Fruit fly (Drosophila melanogaster) whole organism, prepupa: ENCODE measurements around the gene CG33124.

Source experiments
- CG10631 ChIP-seq: fragments of 200-800 bp; sonication (Bioruptor generic); optimal IDR thresholded peaks from 2 replicates; lab custom pipeline; 2016; ENCODE audit warnings: missing biosample characterization, missing genetic modification characterization
- CG10669 ChIP-seq: fragments of 200-800 bp; sonication (Bioruptor generic); optimal IDR thresholded peaks from 3 replicates; lab custom pipeline; 2018; ENCODE audit warnings: missing biosample characterization, mild to moderate bottlenecking, missing genetic modification characterization, moderate library complexity
- CG11294 ChIP-seq: fragments of 200-800 bp; sonication (Bioruptor generic); IDR thresholded peaks from 2 replicates; pipeline ENCODE4 v1.3.6; 2022; ENCODE audit warnings: missing biosample characterization, missing genetic modification characterization
- CG11902 ChIP-seq: fragments of 200-800 bp; sonication (Bioruptor generic); optimal IDR thresholded peaks from 3 replicates; lab custom pipeline; 2016; ENCODE audit warnings: missing biosample characterization, missing genetic modification characterization
- CG1621 ChIP-seq: fragments of 200-800 bp; sonication (Bioruptor generic); optimal IDR thresholded peaks from 3 replicates; lab custom pipeline; 2018; ENCODE audit warnings: missing biosample characterization, mild to moderate bottlenecking, missing genetic modification characterization
- CG16779 ChIP-seq: fragments of 200-800 bp; sonication (Bioruptor generic); optimal IDR thresholded peaks from 3 replicates; lab custom pipeline; 2017; ENCODE audit warnings: missing biosample characterization, mild to moderate bottlenecking, missing genetic modification characterization
- CG3032 ChIP-seq: fragments of 200-800 bp; optimal IDR thresholded peaks from 2 replicates; lab custom pipeline; 2019; ENCODE audit warnings: missing biosample characterization, mild to moderate bottlenecking, missing genetic modification characterization, moderate library complexity
- CG31627 ChIP-seq: fragments of 200-800 bp; sonication (Bioruptor generic); optimal IDR thresholded peaks from 3 replicates; lab custom pipeline; 2016; ENCODE audit warnings: missing biosample characterization, missing genetic modification characterization
- CG32006 ChIP-seq: fragments of 200-800 bp; sonication (Bioruptor generic); optimal IDR thresholded peaks from 3 replicates; lab custom pipeline; 2017; ENCODE audit warnings: missing biosample characterization, mild to moderate bottlenecking, missing genetic modification characterization
- CG34406 ChIP-seq: fragments of 200-800 bp; sonication (Bioruptor generic); optimal IDR thresholded peaks from 3 replicates; lab custom pipeline; 2016; ENCODE audit warnings: missing biosample characterization, missing genetic modification characterization
- CG3919 ChIP-seq: fragments of 200-800 bp; sonication (Bioruptor generic); optimal IDR thresholded peaks from 3 replicates; lab custom pipeline; 2016; ENCODE audit warnings: missing biosample characterization, missing genetic modification characterization
- CG6163 ChIP-seq: fragments of 200-800 bp; sonication (Bioruptor generic); IDR thresholded peaks from 3 replicates; pipeline ENCODE4 v1.3.6; 2022; ENCODE audit warnings: missing biosample characterization, missing genetic modification characterization
- CG6276 ChIP-seq: fragments of 200-800 bp; sonication (Bioruptor generic); optimal IDR thresholded peaks from 2 replicates; lab custom pipeline; 2017; ENCODE audit warnings: missing biosample characterization, mild to moderate bottlenecking, missing genetic modification characterization
- CG6808 ChIP-seq: fragments of 200-800 bp; sonication (Bioruptor generic); optimal IDR thresholded peaks from 3 replicates; lab custom pipeline; 2017; ENCODE audit warnings: missing biosample characterization, missing genetic modification characterization, mild to moderate bottlenecking, moderate library complexity, missing genetic modification reagents
- CG6854 ChIP-seq: fragments of 200-800 bp; sonication (Bioruptor generic); optimal IDR thresholded peaks from 2 replicates; lab custom pipeline; 2017; ENCODE audit warnings: missing biosample characterization, mild to moderate bottlenecking, missing genetic modification characterization
- CG8119 ChIP-seq: fragments of 200-800 bp; sonication (Bioruptor generic); IDR thresholded peaks from 3 replicates; pipeline ENCODE4 v1.3.6; 2022; ENCODE audit warnings: missing biosample characterization, missing genetic modification characterization
- CG8319 ChIP-seq: fragments of 200-800 bp; sonication (Bioruptor generic); optimal IDR thresholded peaks from 3 replicates; lab custom pipeline; 2016; ENCODE audit warnings: missing biosample characterization, missing genetic modification characterization
- CG8632 ChIP-seq: fragments of 200-800 bp; sonication (Bioruptor generic); optimal IDR thresholded peaks from 3 replicates; lab custom pipeline; 2016; ENCODE audit warnings: missing biosample characterization, missing genetic modification characterization
- CG9139 ChIP-seq: fragments of 200-800 bp; sonication (Bioruptor generic); optimal IDR thresholded peaks from 3 replicates; lab custom pipeline; 2017; ENCODE audit warnings: missing biosample characterization, mild to moderate bottlenecking, missing genetic modification characterization
- Eip75B ChIP-seq: fragments of 200-800 bp; sonication (Bioruptor generic); optimal IDR thresholded peaks from 3 replicates; lab custom pipeline; 2016; ENCODE audit warnings: missing biosample characterization, missing genetic modification characterization
- Eip78C ChIP-seq: fragments of 200-800 bp; sonication (Bioruptor generic); peaks from one replicate; lab custom pipeline; 2016; ENCODE audit warnings: missing biosample characterization, missing genetic modification characterization
- Eip93F ChIP-seq: fragments of 200-800 bp; sonication (Bioruptor generic); optimal IDR thresholded peaks from 2 replicates; lab custom pipeline; 2016; ENCODE audit warnings: missing biosample characterization, mild to moderate bottlenecking, missing genetic modification characterization
- Ets21C ChIP-seq: fragments of 200-800 bp; sonication (Bioruptor generic); optimal IDR thresholded peaks from 3 replicates; lab custom pipeline; 2016; ENCODE audit warnings: missing biosample characterization, missing genetic modification characterization
- Gug ChIP-seq: fragments of 200-800 bp; sonication (Bioruptor generic); IDR thresholded peaks from 2 replicates; pipeline ENCODE4 v1.3.6; 2022; ENCODE audit warnings: missing biosample characterization, missing genetic modification characterization
- Hr38 ChIP-seq: sonication (Bioruptor generic); optimal IDR thresholded peaks from 2 replicates; lab custom pipeline; 2016; ENCODE audit warnings: missing biosample characterization, missing genetic modification characterization
- Hr39 ChIP-seq: fragments of 200-800 bp; sonication (Bioruptor generic); optimal IDR thresholded peaks from 2 replicates; lab custom pipeline; 2016; ENCODE audit warnings: missing biosample characterization, missing genetic modification characterization
- Hr4 ChIP-seq: fragments of 200-800 bp; sonication (Bioruptor generic); optimal IDR thresholded peaks from 3 replicates; lab custom pipeline; 2016; ENCODE audit warnings: missing biosample characterization, missing genetic modification characterization
- OdsH ChIP-seq: fragments of 200-800 bp; sonication (Bioruptor generic); optimal IDR thresholded peaks from 3 replicates; lab custom pipeline; 2016; ENCODE audit warnings: missing biosample characterization, missing genetic modification characterization
- Smox ChIP-seq: fragments of 200-800 bp; sonication (Bioruptor generic); optimal IDR thresholded peaks from 3 replicates; lab custom pipeline; 2016; ENCODE audit warnings: missing biosample characterization, missing genetic modification characterization
- Sox14 ChIP-seq: fragments of 200-800 bp; sonication (Bioruptor generic); optimal IDR thresholded peaks from 3 replicates; lab custom pipeline; 2016; ENCODE audit warnings: missing biosample characterization, missing genetic modification characterization
- achi ChIP-seq: fragments of 200-800 bp; sonication (Bioruptor generic); optimal IDR thresholded peaks from 3 replicates; lab custom pipeline; 2016; ENCODE audit warnings: missing biosample characterization, missing genetic modification characterization
- cyc ChIP-seq: fragments of 200-800 bp; sonication (Bioruptor generic); optimal IDR thresholded peaks from 3 replicates; lab custom pipeline; 2016; ENCODE audit warnings: missing biosample characterization, missing genetic modification characterization
- dac ChIP-seq: fragments of 200-800 bp; sonication (Bioruptor generic); optimal IDR thresholded peaks from 2 replicates; lab custom pipeline; 2017; ENCODE audit warnings: missing biosample characterization, mild to moderate bottlenecking, missing genetic modification characterization
- dsx ChIP-seq: fragments of 200-800 bp; optimal IDR thresholded peaks from 3 replicates; lab custom pipeline; 2019; ENCODE audit warnings: missing biosample characterization, mild to moderate bottlenecking, missing genetic modification characterization, moderate library complexity; ENCODE audit not compliant: poor library complexity, severe bottlenecking
- eg ChIP-seq: fragments of 200-800 bp; sonication (Bioruptor generic); IDR thresholded peaks from 3 replicates; pipeline ENCODE4 v1.3.6; 2022; ENCODE audit warnings: missing biosample characterization, missing genetic modification characterization
- esn ChIP-seq: fragments of 200-800 bp; sonication (Bioruptor generic); optimal IDR thresholded peaks from 2 replicates; lab custom pipeline; 2016; ENCODE audit warnings: missing biosample characterization, mild to moderate bottlenecking, missing genetic modification characterization, moderate library complexity
- fd59A ChIP-seq: fragments of 200-800 bp; sonication (Bioruptor generic); optimal IDR thresholded peaks from 2 replicates; lab custom pipeline; 2017; ENCODE audit warnings: missing biosample characterization, mild to moderate bottlenecking, missing genetic modification characterization, missing genetic modification reagents
- fd85E ChIP-seq: fragments of 200-800 bp; sonication (Bioruptor generic); optimal IDR thresholded peaks from 3 replicates; lab custom pipeline; 2016; ENCODE audit warnings: missing biosample characterization, missing genetic modification characterization
- lz ChIP-seq: fragments of 200-800 bp; sonication (Bioruptor generic); optimal IDR thresholded peaks from 3 replicates; lab custom pipeline; 2016; ENCODE audit warnings: missing biosample characterization, missing genetic modification characterization
- net ChIP-seq: fragments of 200-800 bp; sonication (Bioruptor generic); optimal IDR thresholded peaks from 3 replicates; lab custom pipeline; 2016; ENCODE audit warnings: missing biosample characterization, missing genetic modification characterization
- pdm3 ChIP-seq: fragments of 200-800 bp; sonication (Bioruptor generic); optimal IDR thresholded peaks from 3 replicates; lab custom pipeline; 2016; ENCODE audit warnings: missing biosample characterization, missing genetic modification characterization
- salr ChIP-seq, 2 experiments: fragments of 200-800 bp; sonication (Bioruptor generic); optimal IDR thresholded peaks; 3 replicates each; lab custom pipeline; 2016 to 2018; ENCODE audit warnings: missing biosample characterization in 2 of 2, missing genetic modification characterization in 2 of 2, mild to moderate bottlenecking in 1 of 2
- spab ChIP-seq: fragments of 200-800 bp; sonication (Bioruptor generic); optimal IDR thresholded peaks from 2 replicates; lab custom pipeline; 2017; ENCODE audit warnings: missing biosample characterization, mild to moderate bottlenecking, missing genetic modification characterization, missing genetic modification reagents
- ss ChIP-seq, 2 experiments: fragments of 200-800 bp; sonication (Bioruptor generic); optimal IDR thresholded peaks; 2 replicates in 1 of 2; 3 replicates in 1 of 2; lab custom pipeline; 2017 to 2018; ENCODE audit warnings: mild to moderate bottlenecking in 2 of 2, missing biosample characterization in 2 of 2, missing genetic modification characterization in 2 of 2, moderate library complexity in 1 of 2
- svp ChIP-seq: fragments of 200-800 bp; sonication (Bioruptor generic); peaks from one replicate; lab custom pipeline; 2016; ENCODE audit warnings: missing biosample characterization, missing genetic modification characterization
- topi ChIP-seq: fragments of 200-800 bp; sonication (Bioruptor generic); optimal IDR thresholded peaks from 3 replicates; lab custom pipeline; 2016; ENCODE audit warnings: missing biosample characterization, missing genetic modification characterization
- vri ChIP-seq: fragments of 200-800 bp; sonication (Bioruptor generic); optimal IDR thresholded peaks from 3 replicates; lab custom pipeline; 2016; ENCODE audit warnings: missing biosample characterization, mild to moderate bottlenecking, missing genetic modification characterization

CG33124 gene

dm6 chr2L:2164520-2165237, 44.2 kb downstream of the CG33124 start (continued):
- peak; percentile 61 to 91 for TF ChIP-seq salr (GFP tag; optimal IDR thresholded peaks at IDR 0.05; lab: Kevin White, UChicago)
- TF ChIP-seq cyc (GFP tag; lab: Kevin White, UChicago) = peak; percentile 96
- TF ChIP-seq svp (GFP tag; lab: Kevin White, UChicago) = peak; percentile 97
- peak; percentile 91 for TF ChIP-seq CG10631
- TF ChIP-seq CG6276 = peak; percentile 39
- peak; percentile 93 for TF ChIP-seq dsx (GFP tag; lab: Kevin White, UChicago)
- peak; percentile 62; the same call in 2 of the 3 replicates for TF ChIP-seq CG8119 (GFP tag; lab: Robert Waterston, UW)
- peak; percentile 24 for TF ChIP-seq Hr4 (GFP tag; lab: Kevin White, UChicago)
- peak; percentile 56; the same call in 2 of the 3 replicates for TF ChIP-seq eg (GFP tag; lab: Robert Waterston, UW)

DNA sequence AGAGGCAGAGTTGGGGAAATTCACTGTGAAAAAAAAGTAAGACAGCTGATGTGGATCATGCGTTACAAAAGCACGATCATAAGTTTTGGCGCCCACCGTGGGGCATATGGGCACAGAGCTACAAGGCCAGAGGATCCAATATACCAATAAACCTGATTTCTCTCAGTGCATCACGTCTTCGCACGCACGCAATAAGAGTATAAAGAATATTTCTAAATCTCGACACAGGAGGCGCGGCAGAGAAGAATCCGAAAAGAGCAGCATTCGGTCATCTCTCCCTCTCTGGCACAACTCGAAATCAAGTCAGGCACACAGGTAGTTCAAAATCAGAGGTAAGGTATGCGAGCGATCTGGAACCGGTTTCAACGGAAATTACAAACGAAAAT, 45.3 kb downstream of the CG33124 start:
- peak; percentile 95 for TF ChIP-seq Eip75B (GFP tag; lab: Kevin White, UChicago)
- TF ChIP-seq dac (GFP tag; lab: Kevin White, UChicago) = peak; percentile 79
- TF ChIP-seq Hr38 (GFP tag; lab: Kevin White, UChicago) = no peak
- peak; percentile 89 for TF ChIP-seq CG9139 (GFP tag; lab: Kevin White, UChicago)
- TF ChIP-seq dsx (GFP tag; lab: Kevin White, UChicago) = peak; percentile 92
- peak; percentile 89 for TF ChIP-seq Hr4 (GFP tag; lab: Kevin White, UChicago)
- peak; percentile 98 for TF ChIP-seq svp (GFP tag; lab: Kevin White, UChicago)
- TF ChIP-seq CG3032 (tag; lab: Kevin White, UChicago) = peak; percentile 95
- peak; percentile 93 for TF ChIP-seq CG10669
- peak; percentile 93 for TF ChIP-seq CG3919 (GFP tag; lab: Kevin White, UChicago)
- peak; percentile 85 for TF ChIP-seq Eip93F (GFP tag; lab: Kevin White, UChicago)
- TF ChIP-seq CG6808 (GFP tag; lab: Kevin White, UChicago) = peak; percentile 95
- TF ChIP-seq topi = peak; percentile 96
- TF ChIP-seq Sox14 (GFP tag; lab: Kevin White, UChicago) = peak; percentile 98
- peak; percentile 94 for TF ChIP-seq cyc (GFP tag; lab: Kevin White, UChicago)
- peak; percentile 90 for TF ChIP-seq CG11902
- TF ChIP-seq CG11294 = peak; percentile 86
- peak; percentile 97 for TF ChIP-seq fd59A
- peak; percentile 92 for TF ChIP-seq CG8119 (GFP tag; lab: Robert Waterston, UW)
- peak; percentile 87 for TF ChIP-seq Ets21C (GFP tag; lab: Kevin White, UChicago)
- peak; percentile 89 for TF ChIP-seq CG32006 (GFP tag; lab: Kevin White, UChicago)
- peak; percentile 95 for TF ChIP-seq CG31627 (GFP tag; lab: Kevin White, UChicago)
- TF ChIP-seq CG8319 (GFP tag; lab: Kevin White, UChicago) = peak; percentile 83
- TF ChIP-seq CG34406 (GFP tag; lab: Kevin White, UChicago) = peak; percentile 89
- TF ChIP-seq ss (GFP tag; optimal IDR thresholded peaks at IDR 0.05; lab: Kevin White, UChicago) = peak; percentile 94 to 99
- TF ChIP-seq CG6276 = peak; percentile 76
- peak; percentile 97 for TF ChIP-seq lz (GFP tag; lab: Kevin White, UChicago)
- TF ChIP-seq CG8632 (GFP tag; lab: Kevin White, UChicago) = peak; percentile 86
- peak; percentile 89 for TF ChIP-seq Gug
- peak; percentile 94 for TF ChIP-seq spab (GFP tag; lab: Kevin White, UChicago)
- TF ChIP-seq Smox (GFP tag; lab: Kevin White, UChicago) = peak; percentile 93
- TF ChIP-seq Hr39 = peak; percentile 96
- peak; percentile 91 for TF ChIP-seq vri (GFP tag; lab: Kevin White, UChicago)
- peak; percentile 92 for TF ChIP-seq pdm3
- peak; percentile 85 for TF ChIP-seq net (GFP tag; lab: Kevin White, UChicago)
- peak; percentile 65 for TF ChIP-seq fd85E (GFP tag; lab: Kevin White, UChicago)
- peak; percentile 96 for TF ChIP-seq Eip78C (GFP tag; lab: Kevin White, UChicago)
- TF ChIP-seq esn (GFP tag; lab: Kevin White, UChicago) = peak; percentile 97
- peak; percentile 85 for TF ChIP-seq CG16779 (tag; lab: Kevin White, UChicago)
- peak; percentile 92 for TF ChIP-seq CG6854 (GFP tag; lab: Kevin White, UChicago)
- TF ChIP-seq CG1621 (tag; lab: Kevin White, UChicago) = peak; percentile 96
- peak; percentile 91 for TF ChIP-seq eg (GFP tag; lab: Robert Waterston, UW)
- peak; percentile 97 for TF ChIP-seq CG6163 (GFP tag; lab: Robert Waterston, UW)
- TF ChIP-seq OdsH (GFP tag; lab: Kevin White, UChicago) = peak; percentile 88
- peak; percentile 93 for TF ChIP-seq achi
- TF ChIP-seq salr (GFP tag; optimal IDR thresholded peaks at IDR 0.05; lab: Kevin White, UChicago) = peak; percentile 68 to 95
